Worm (Caenorhabditis elegans): ENCODE data around the gene F53F4.16.

F53F4.16 gene

ce11 chrV:13656346-13657254 is 35.0 kb upstream of the F53F4.16 start (continued):
- TF ChIP-seq ztf-3 (GFP tag; optimal IDR thresholded peaks at IDR 0.05) (no peak), attf-3 (GFP tag; conservative IDR thresholded peaks at IDR 0.05) (no peak), let-607 (tag; optimal IDR thresholded peaks at IDR 0.05) (peak in 1 of 2 experiments; percentile 42), T07F8.4 (tag; optimal IDR thresholded peaks at IDR 0.05) (no peak), Y95B8A.8 (GFP tag; IDR thresholded peaks at IDR 0.05) (peak; percentile 18; the same call in 1 of the 2 replicates), rec-8 (tag; optimal IDR thresholded peaks at IDR 0.05) (no peak), gei-17 (GFP tag; optimal IDR thresholded peaks at IDR 0.05) (no peak), aptf-2 (GFP tag; conservative IDR thresholded peaks at IDR 0.05) (no peak), mes-4 (tag; optimal IDR thresholded peaks at IDR 0.05) (no peak), attf-5 (GFP tag; optimal IDR thresholded peaks at IDR 0.05) (no peak), hlh-26 (GFP tag; conservative IDR thresholded peaks at IDR 0.05) (0 out of 2 replicates have a peak, but pooled peaks have one; percentile 71), Y56A3A.18 (GFP tag; IDR thresholded peaks at IDR 0.05) (peak; percentile 70; the same call in 1 of the 2 replicates), repo-1 (tag; optimal IDR thresholded peaks at IDR 0.05) (no peak), hsf-1 (GFP tag; IDR thresholded peaks at IDR 0.05) (0 out of 2 replicates have a peak, but pooled peaks have one; percentile 7), Y67H2A.10 (GFP tag; conservative IDR thresholded peaks at IDR 0.05) (no peak), let-526 (GFP tag; IDR thresholded peaks at IDR 0.05) (no peak; the same call in 1 of the 2 replicates), lin-40 (tag; optimal IDR thresholded peaks at IDR 0.05) (peak; percentile 52), madf-6 (GFP tag; IDR thresholded peaks at IDR 0.05) (no peak; the same call in none of the 2 replicates), F49E8.2 (tag; optimal IDR thresholded peaks at IDR 0.05; ENCODE audit: insufficient read depth) (no peak), somi-1 (GFP tag; optimal IDR thresholded peaks at IDR 0.05) (peak; percentile 48), madf-8 (GFP tag; conservative IDR thresholded peaks at IDR 0.05) (no peak), T26A5.8 (tag; optimal IDR thresholded peaks at IDR 0.05) (no peak), athp-1 (tag; optimal IDR thresholded peaks at IDR 0.05) (no peak), lag-1 (GFP tag; IDR thresholded peaks at IDR 0.05) (no peak), snpc-1.1 (tag; optimal IDR thresholded peaks at IDR 0.05; ENCODE audit: insufficient read depth) (no peak), lin-26 (GFP tag; IDR thresholded peaks at IDR 0.05) (peak; percentile 62), ceh-40 (GFP tag; IDR thresholded peaks at IDR 0.05) (no peak), K12H6.12 (tag; optimal IDR thresholded peaks at IDR 0.05) (no peak), ama-1 (optimal IDR thresholded peaks at IDR 0.05) (peak; percentile 76), ama-1 (GFP tag; optimal IDR thresholded peaks at IDR 0.05) (no peak), F23B12.7 (tag; optimal IDR thresholded peaks at IDR 0.05; ENCODE audit: insufficient read depth) (no peak), F33H1.4 (GFP tag; IDR thresholded peaks at IDR 0.05) (no peak), fkh-3 (tag; optimal IDR thresholded peaks at IDR 0.05) (no peak), ekl-4 (GFP tag; IDR thresholded peaks at IDR 0.05) (peak; percentile 38; the same call in 1 of the 2 replicates), ccch-3 (GFP tag; optimal IDR thresholded peaks at IDR 0.05) (peak; percentile 21), sdz-38 (tag; optimal IDR thresholded peaks at IDR 0.05) (no peak), xnd-1 (tag; optimal IDR thresholded peaks at IDR 0.05) (no peak), snpc-3.4 (tag; optimal IDR thresholded peaks at IDR 0.05) (no peak), pha-4 (tag; optimal IDR thresholded peaks at IDR 0.05) (no peak), snpc-1.3 (tag; optimal IDR thresholded peaks at IDR 0.05; ENCODE audit: insufficient read depth) (no peak), hlh-12 (tag; optimal IDR thresholded peaks at IDR 0.05) (no peak), bed-1 (GFP tag; IDR thresholded peaks at IDR 0.05) (no peak), him-1 (tag; optimal IDR thresholded peaks at IDR 0.05) (no peak), cebp-1 (GFP tag; IDR thresholded peaks at IDR 0.05) (peak; percentile 33; the same call in 1 of the 2 replicates), cebp-1 (tag; optimal IDR thresholded peaks at IDR 0.05) (peak; percentile 43), nfyb-1 (GFP tag; IDR thresholded peaks at IDR 0.05) (peak; percentile 71; the same call in 1 of the 2 replicates)

All from whole organism, young adult.